Worm (Caenorhabditis elegans): ENCODE data around the gene Y67D8C.9.

- TF ChIP-seq nhr-76 (tag; optimal IDR thresholded peaks at IDR 0.05): no peak
- no peak for TF ChIP-seq ZK546.5 (tag; optimal IDR thresholded peaks at IDR 0.05)
Measured at ce11 chrIV:3038740-3039139, 48.0 kb downstream of the Y67D8C.9 start.

Data from whole organism, L3 larva.